Worm (Caenorhabditis elegans) whole organism, late embryonic: ENCODE results near the gene F59A1.6.

Experiments
- C08G9.2 ChIP-seq: sonication (generic microtip); optimal IDR thresholded peaks from 2 replicates; lab custom pipeline; 2016; ENCODE audit warnings: mild to moderate bottlenecking, missing genetic modification characterization, moderate library complexity, missing compliant biosample characterization
- C38D4.7 ChIP-seq: fragments of 200-800 bp; sonication (Bioruptor generic); optimal IDR thresholded peaks from 2 replicates; lab custom pipeline; 2018; ENCODE audit warnings: mild to moderate bottlenecking, missing genetic modification characterization, moderate library complexity, missing compliant biosample characterization
- Y22D7AL.16 ChIP-seq: sonication (generic microtip); optimal IDR thresholded peaks from 2 replicates; lab custom pipeline; 2016; ENCODE audit warnings: missing genetic modification characterization, missing compliant biosample characterization
- ahr-1 ChIP-seq: sonication (generic microtip); optimal IDR thresholded peaks from 2 replicates; lab custom pipeline; 2016; ENCODE audit warnings: missing genetic modification characterization, missing compliant biosample characterization
- ceh-22 ChIP-seq: sonication (generic microtip); optimal IDR thresholded peaks from 2 replicates; lab custom pipeline; 2017; ENCODE audit warnings: missing biosample characterization, missing genetic modification characterization
- ceh-6 ChIP-seq: fragments of 200-800 bp; sonication (Bioruptor generic); optimal IDR thresholded peaks from 2 replicates; lab custom pipeline; 2018; ENCODE audit warnings: mild to moderate bottlenecking, missing genetic modification characterization, missing compliant biosample characterization
- ceh-9 ChIP-seq: sonication (generic microtip); optimal IDR thresholded peaks from 2 replicates; lab custom pipeline; 2016; ENCODE audit warnings: mild to moderate bottlenecking, missing genetic modification characterization, inconsistent platforms, missing compliant biosample characterization
- dmd-4 ChIP-seq: sonication (generic microtip); optimal IDR thresholded peaks from 2 replicates; lab custom pipeline; 2016; ENCODE audit warnings: borderline replicate concordance, missing genetic modification characterization, missing compliant biosample characterization
- elt-2 ChIP-seq: sonication (generic microtip); optimal IDR thresholded peaks from 2 replicates; lab custom pipeline; 2016; ENCODE audit warnings: missing genetic modification reagents, missing genetic modification characterization, missing compliant biosample characterization
- fkh-10 ChIP-seq: fragments of 150-350 bp; optimal IDR thresholded peaks from 2 replicates; lab custom pipeline; 2014; ENCODE audit warnings: missing biosample characterization, missing genetic modification reagents, missing genetic modification characterization
- gmeb-2 ChIP-seq: sonication (generic microtip); optimal IDR thresholded peaks from 2 replicates; lab custom pipeline; 2016; ENCODE audit warnings: missing genetic modification characterization, inconsistent platforms, missing compliant biosample characterization
- odd-2 ChIP-seq: sonication (generic microtip); optimal IDR thresholded peaks from 2 replicates; lab custom pipeline; 2017; ENCODE audit warnings: antibody characterized with exemption, mild to moderate bottlenecking, missing genetic modification characterization, missing compliant biosample characterization
- ref-2 ChIP-seq: sonication (generic microtip); optimal IDR thresholded peaks from 2 replicates; lab custom pipeline; 2016; ENCODE audit warnings: missing genetic modification characterization, missing compliant biosample characterization
- rnt-1 ChIP-seq: sonication (generic microtip); optimal IDR thresholded peaks from 2 replicates; lab custom pipeline; 2016; ENCODE audit warnings: missing genetic modification characterization, missing compliant biosample characterization
- sox-2 ChIP-seq: fragments of 200-800 bp; sonication (Bioruptor generic); IDR thresholded peaks from 2 replicates; pipeline ENCODE4 v1.3.6; 2022; ENCODE audit warnings: missing genetic modification reagents, missing genetic modification characterization, missing compliant biosample characterization
- sox-4 ChIP-seq: sonication (generic microtip); optimal IDR thresholded peaks from 2 replicates; lab custom pipeline; 2017; ENCODE audit warnings: mild to moderate bottlenecking, missing genetic modification characterization, inconsistent platforms, missing compliant biosample characterization

F59A1.6 gene

DNA sequence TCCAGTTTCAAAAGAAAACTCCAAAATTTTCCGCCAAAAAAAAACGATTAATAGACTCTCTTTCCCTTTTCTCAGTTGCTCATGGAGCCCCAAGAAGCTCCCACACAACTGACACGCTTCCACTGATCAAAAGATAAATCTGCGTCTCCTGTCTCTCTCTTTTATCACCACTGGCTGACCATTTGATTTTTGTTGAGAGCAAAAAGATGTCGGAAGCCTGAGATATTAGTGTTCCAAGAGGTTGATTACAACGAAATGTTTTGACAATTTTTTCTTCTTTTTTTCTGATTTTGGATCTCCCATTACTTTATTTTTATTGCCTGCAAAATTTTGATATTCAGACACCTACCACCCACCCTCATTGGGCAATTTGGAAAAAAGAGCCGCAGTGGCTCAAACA, 47.6 kb downstream of the F59A1.6 start, which contains the start of gene twk-42:
Gene twk-42, minus strand, starts transcription at position 101 of the 400 bp plus-strand sequence.
- no peak for TF ChIP-seq sox-2 (GFP tag; lab: Robert Waterston, UW)
- TF ChIP-seq ahr-1 (tag; lab: Kevin White, UChicago): no peak
- no peak for TF ChIP-seq ref-2 (tag; lab: Kevin White, UChicago)
- TF ChIP-seq sox-4 (tag; lab: Kevin White, UChicago): no peak
- no peak for TF ChIP-seq ceh-22
- no peak for TF ChIP-seq rnt-1 (tag; lab: Kevin White, UChicago)
- TF ChIP-seq odd-2: no peak
- no peak for TF ChIP-seq ceh-9 (tag; lab: Kevin White, UChicago)
- no peak for TF ChIP-seq fkh-10 (GFP tag; lab: Kevin White, UChicago)
- no peak for TF ChIP-seq C08G9.2 (tag; lab: Kevin White, UChicago)
- TF ChIP-seq gmeb-2 (tag; lab: Kevin White, UChicago): no peak
- TF ChIP-seq C38D4.7 (GFP tag; lab: Kevin White, UChicago): no peak
- no peak for TF ChIP-seq elt-2 (tag; lab: Kevin White, UChicago)
- TF ChIP-seq Y22D7AL.16: no peak
- TF ChIP-seq dmd-4 (tag; lab: Kevin White, UChicago): no peak
- TF ChIP-seq ceh-6: no peak
